Worm (Caenorhabditis elegans) whole organism, midembryonic: Measurements from ENCODE around the gene R02D5.9.

Experiments used
- T22C8.4 ChIP-seq: fragments of 200-800 bp; sonication (Bioruptor generic); IDR thresholded peaks from 2 replicates; pipeline ENCODE4 v1.3.6; 2022; ENCODE audit warnings: missing genetic modification characterization, missing compliant biosample characterization
- klf-2 ChIP-seq: fragments of 200-800 bp; sonication (Bioruptor generic); conservative IDR thresholded peaks from 2 replicates; pipeline ENCODE4 v1.3.6; 2022; ENCODE audit warnings: missing genetic modification reagents, missing genetic modification characterization, missing compliant biosample characterization
- tab-1 ChIP-seq: fragments of 200-800 bp; sonication (Bioruptor generic); IDR thresholded peaks from 2 replicates; pipeline ENCODE4 v1.3.6; 2022; ENCODE audit warnings: missing genetic modification characterization, missing compliant biosample characterization

- TF ChIP-seq T22C8.4 (GFP tag; lab: Robert Waterston, UW): no peak
- no peak for TF ChIP-seq klf-2 (GFP tag; lab: Robert Waterston, UW)
- no peak for TF ChIP-seq tab-1 (GFP tag; lab: Robert Waterston, UW)
Measured at ce11 chrV:14521000-14521399, 10.1 kb upstream of the R02D5.9 start, which contains the start of gene C53A5.17.
